Worm (Caenorhabditis elegans) whole organism, young adult: Measurements from ENCODE around the gene sup-35.

Source experiments
- B0019.2 ChIP-seq: fragments of 200-800 bp; sonication (Bioruptor generic); conservative IDR thresholded peaks from 2 replicates; pipeline ENCODE4 v1.3.6; 2022; ENCODE audit warnings: missing genetic modification reagents, missing genetic modification characterization, missing compliant biosample characterization
- D2030.7 ChIP-seq: fragments of 200-800 bp; sonication (Bioruptor generic); IDR thresholded peaks from 2 replicates; pipeline ENCODE4 v1.3.6; 2022; ENCODE audit warnings: missing genetic modification reagents, missing genetic modification characterization, missing compliant biosample characterization
- F37B4.10 ChIP-seq: fragments of 200-800 bp; sonication (Bioruptor generic); IDR thresholded peaks from 2 replicates; pipeline ENCODE4 v1.3.6; 2022; ENCODE audit warnings: missing genetic modification characterization, missing compliant biosample characterization
- F39B2.1 ChIP-seq: fragments of 200-800 bp; sonication (Bioruptor generic); IDR thresholded peaks from 2 replicates; pipeline ENCODE4 v1.3.6; 2022; ENCODE audit warnings: missing genetic modification reagents, missing genetic modification characterization, missing compliant biosample characterization
- F55B11.4 ChIP-seq: sonication (generic microtip); optimal IDR thresholded peaks from 2 replicates; lab custom pipeline; 2016; ENCODE audit warnings: missing compliant biosample characterization, missing genetic modification characterization, borderline replicate concordance; ENCODE audit not compliant: insufficient read depth
- F57A8.1 ChIP-seq: fragments of 200-800 bp; sonication (Bioruptor generic); optimal IDR thresholded peaks from 2 replicates; lab custom pipeline; 2018; ENCODE audit warnings: mild to moderate bottlenecking, missing genetic modification characterization, moderate library complexity, missing compliant biosample characterization
- F57C9.4 ChIP-seq: sonication (generic microtip); optimal IDR thresholded peaks from 2 replicates; lab custom pipeline; 2017; ENCODE audit warnings: mild to moderate bottlenecking, missing genetic modification characterization, missing compliant biosample characterization
- ZK185.1 ChIP-seq: sonication (generic microtip); optimal IDR thresholded peaks from 2 replicates; lab custom pipeline; 2016; ENCODE audit warnings: mild to moderate bottlenecking, missing genetic modification characterization, missing compliant biosample characterization; ENCODE audit not compliant: poor library complexity, severe bottlenecking
- ama-1 ChIP-seq, 3 experiments: fragments of 150-350 bp in 1 of 3; sonication (generic microtip) in 2 of 3; optimal IDR thresholded peaks; 2 replicates each; lab custom pipeline; 2014 to 2018; ENCODE audit warnings: missing biosample characterization in 2 of 3, missing genetic modification characterization in 2 of 3, missing genetic modification reagents in 2 of 3
- athp-1 ChIP-seq: sonication (generic microtip); optimal IDR thresholded peaks from 2 replicates; lab custom pipeline; 2017; ENCODE audit warnings: mild to moderate bottlenecking, missing genetic modification characterization, missing compliant biosample characterization
- attf-3 ChIP-seq: fragments of 200-800 bp; sonication (Bioruptor generic); conservative IDR thresholded peaks from 2 replicates; pipeline ENCODE4 v1.3.6; 2022; ENCODE audit warnings: missing genetic modification reagents, missing genetic modification characterization, missing compliant biosample characterization
- attf-5 ChIP-seq: fragments of 200-800 bp; sonication (Bioruptor generic); optimal IDR thresholded peaks from 2 replicates; lab custom pipeline; 2018; ENCODE audit warnings: mild to moderate bottlenecking, missing genetic modification characterization, missing compliant biosample characterization
- attf-6 ChIP-seq: fragments of 200-800 bp; sonication (Bioruptor generic); IDR thresholded peaks from 2 replicates; pipeline ENCODE4 v1.3.6; 2022; ENCODE audit warnings: missing genetic modification reagents, missing genetic modification characterization, missing compliant biosample characterization
- ccch-3 ChIP-seq: fragments of 200-800 bp; sonication (Bioruptor generic); optimal IDR thresholded peaks from 2 replicates; lab custom pipeline; 2018; ENCODE audit warnings: mild to moderate bottlenecking, missing genetic modification characterization, missing compliant biosample characterization
- cebp-1 ChIP-seq, 2 experiments: fragments of 200-800 bp in 1 of 2; sonication (Bioruptor generic) in 1 of 2; sonication (generic microtip) in 1 of 2; IDR thresholded peaks in 1 of 2; optimal IDR thresholded peaks in 1 of 2; 2 replicates each; pipeline versions ENCODE4 v1.3.6 to Lab custom; 2017 to 2022; ENCODE audit warnings: missing compliant biosample characterization in 2 of 2, missing genetic modification characterization in 2 of 2, mild to moderate bottlenecking in 1 of 2, missing genetic modification reagents in 1 of 2, moderate library complexity in 1 of 2
- cebp-2 ChIP-seq: fragments of 200-800 bp; sonication (Bioruptor generic); IDR thresholded peaks from 2 replicates; pipeline ENCODE4 v1.3.6; 2022; ENCODE audit warnings: missing genetic modification characterization, missing compliant biosample characterization
- ceh-27 ChIP-seq: fragments of 200-800 bp; sonication (Bioruptor generic); optimal IDR thresholded peaks from 2 replicates; lab custom pipeline; 2018; ENCODE audit warnings: mild to moderate bottlenecking, missing genetic modification characterization, moderate library complexity, missing compliant biosample characterization
- ceh-58 ChIP-seq: fragments of 200-800 bp; sonication (Bioruptor generic); IDR thresholded peaks from 2 replicates; pipeline ENCODE4 v1.3.6; 2022; ENCODE audit warnings: missing genetic modification characterization, missing compliant biosample characterization
- ekl-4 ChIP-seq: fragments of 200-800 bp; sonication (Bioruptor generic); IDR thresholded peaks from 2 replicates; pipeline ENCODE4 v1.3.6; 2022; ENCODE audit warnings: missing genetic modification reagents, missing genetic modification characterization, missing compliant biosample characterization
- fkh-3 ChIP-seq: sonication (generic microtip); optimal IDR thresholded peaks from 2 replicates; lab custom pipeline; 2016; ENCODE audit warnings: mild to moderate bottlenecking, missing genetic modification characterization, missing compliant biosample characterization
- hlh-12 ChIP-seq: sonication (generic microtip); optimal IDR thresholded peaks from 2 replicates; lab custom pipeline; 2016; ENCODE audit warnings: missing genetic modification characterization, missing compliant biosample characterization
- hrde-1 ChIP-seq: sonication (generic microtip); optimal IDR thresholded peaks from 2 replicates; lab custom pipeline; 2016; ENCODE audit warnings: missing genetic modification characterization, mild to moderate bottlenecking, missing compliant biosample characterization, moderate library complexity, missing genotype, missing genetic modification reagents, borderline replicate concordance
- hsf-1 ChIP-seq: fragments of 200-800 bp; sonication (Bioruptor generic); IDR thresholded peaks from 2 replicates; pipeline ENCODE4 v1.3.6; 2022; ENCODE audit warnings: missing genetic modification reagents, missing genetic modification characterization, missing compliant biosample characterization
- lin-26 ChIP-seq: fragments of 200-800 bp; sonication (Bioruptor generic); IDR thresholded peaks from 2 replicates; pipeline ENCODE4 v1.3.6; 2022; ENCODE audit warnings: missing genetic modification reagents, missing genetic modification characterization, missing compliant biosample characterization
- lsl-1 ChIP-seq: fragments of 200-800 bp; sonication (Bioruptor generic); optimal IDR thresholded peaks from 2 replicates; lab custom pipeline; 2018; ENCODE audit warnings: mild to moderate bottlenecking, missing genetic modification characterization, moderate library complexity, missing compliant biosample characterization
- lsy-27 ChIP-seq: sonication (generic microtip); optimal IDR thresholded peaks from 2 replicates; lab custom pipeline; 2017; ENCODE audit warnings: missing genetic modification characterization, mild to moderate bottlenecking, missing compliant biosample characterization, antibody characterized with exemption, missing genotype, borderline replicate concordance; ENCODE audit not compliant: insufficient read depth
- madf-3 ChIP-seq: fragments of 200-800 bp; sonication (Bioruptor generic); IDR thresholded peaks from 2 replicates; pipeline ENCODE4 v1.3.6; 2022; ENCODE audit warnings: missing genetic modification reagents, missing genetic modification characterization, missing compliant biosample characterization
- mcd-1 ChIP-seq: fragments of 200-800 bp; sonication (Bioruptor generic); IDR thresholded peaks from 2 replicates; pipeline ENCODE4 v1.3.6; 2022; ENCODE audit warnings: missing genetic modification reagents, missing genetic modification characterization, missing compliant biosample characterization
- mxl-1 ChIP-seq: sonication (generic microtip); optimal IDR thresholded peaks from 2 replicates; lab custom pipeline; 2016; ENCODE audit warnings: missing genetic modification characterization, missing compliant biosample characterization
- nfya-2 ChIP-seq: fragments of 200-800 bp; sonication (Bioruptor generic); IDR thresholded peaks from 2 replicates; pipeline ENCODE4 v1.3.6; 2022; ENCODE audit warnings: missing genetic modification reagents, missing genetic modification characterization, missing compliant biosample characterization
- nhr-120 ChIP-seq: fragments of 200-800 bp; sonication (Bioruptor generic); IDR thresholded peaks from 2 replicates; pipeline ENCODE4 v1.3.6; 2022; ENCODE audit warnings: missing genetic modification characterization, missing compliant biosample characterization
- nhr-27 ChIP-seq: fragments of 200-800 bp; sonication (Bioruptor generic); optimal IDR thresholded peaks from 2 replicates; lab custom pipeline; 2018; ENCODE audit warnings: mild to moderate bottlenecking, missing genetic modification characterization, moderate library complexity, missing compliant biosample characterization
- nhr-90 ChIP-seq: sonication (generic microtip); optimal IDR thresholded peaks from 2 replicates; lab custom pipeline; 2016; ENCODE audit warnings: missing genotype, mild to moderate bottlenecking, missing genetic modification characterization, missing compliant biosample characterization
- rcor-1 ChIP-seq: fragments of 200-800 bp; sonication (Bioruptor generic); IDR thresholded peaks from 2 replicates; pipeline ENCODE4 v1.3.6; 2022; ENCODE audit warnings: missing genetic modification reagents, missing genetic modification characterization, missing compliant biosample characterization
- repo-1 ChIP-seq: sonication (generic microtip); optimal IDR thresholded peaks from 2 replicates; lab custom pipeline; 2017; ENCODE audit warnings: mild to moderate bottlenecking, missing genetic modification characterization, missing compliant biosample characterization
- snpc-1.1 ChIP-seq: sonication (generic microtip); optimal IDR thresholded peaks from 2 replicates; lab custom pipeline; 2017; ENCODE audit warnings: missing genetic modification characterization, mild to moderate bottlenecking, missing compliant biosample characterization, antibody characterized with exemption, moderate library complexity, missing genotype, missing genetic modification reagents; ENCODE audit not compliant: insufficient read depth
- snpc-1.3 ChIP-seq: sonication (generic microtip); optimal IDR thresholded peaks from 2 replicates; lab custom pipeline; 2017; ENCODE audit warnings: missing genetic modification characterization, mild to moderate bottlenecking, missing compliant biosample characterization, antibody characterized with exemption, moderate library complexity, missing genotype, missing genetic modification reagents; ENCODE audit not compliant: insufficient read depth
- tbp1 ChIP-seq: fragments of 200-800 bp; sonication (Bioruptor generic); optimal IDR thresholded peaks from 2 replicates; lab custom pipeline; 2018; ENCODE audit warnings: mild to moderate bottlenecking, missing genetic modification characterization, missing compliant biosample characterization
- tbx-9 ChIP-seq: sonication (generic microtip); optimal IDR thresholded peaks from 2 replicates; lab custom pipeline; 2016; ENCODE audit warnings: borderline replicate concordance, missing genetic modification characterization, inconsistent platforms, missing compliant biosample characterization
- unc-130 ChIP-seq: sonication (generic microtip); optimal IDR thresholded peaks from 2 replicates; lab custom pipeline; 2016; ENCODE audit warnings: missing genetic modification reagents, missing genetic modification characterization, missing compliant biosample characterization
- zfh-2 ChIP-seq: fragments of 200-800 bp; sonication (Bioruptor generic); conservative IDR thresholded peaks from 2 replicates; pipeline ENCODE4 v1.3.6; 2022; ENCODE audit warnings: missing genetic modification reagents, missing genetic modification characterization, missing compliant biosample characterization

Gene sup-35

DNA sequence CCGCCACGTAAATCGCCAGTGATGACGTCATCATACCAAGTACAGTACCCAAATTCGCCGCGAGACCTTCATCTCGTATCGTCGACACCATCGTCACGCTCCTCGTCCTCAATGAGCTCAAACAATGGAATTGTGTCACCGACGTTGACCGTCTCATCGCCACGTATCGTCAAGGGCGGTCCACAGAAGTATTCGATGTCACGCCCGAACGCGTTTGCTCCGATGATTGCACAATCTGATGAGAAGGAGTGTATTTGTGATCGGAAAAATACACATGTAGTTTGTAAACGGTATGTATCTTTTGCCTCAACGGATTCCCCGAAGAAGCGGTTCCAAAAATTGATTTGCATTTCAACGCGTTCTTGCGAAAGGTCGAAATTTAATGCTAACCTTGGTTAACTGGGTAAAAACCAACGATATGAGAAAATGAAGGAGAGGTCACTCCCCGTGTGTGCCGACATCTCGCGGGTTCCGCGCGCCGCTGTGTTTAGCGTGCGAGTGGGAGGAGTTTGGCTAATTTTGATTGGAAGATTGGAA lies 28.8 kb downstream of the sup-35 start (continued):
- TF ChIP-seq ama-1 (optimal IDR thresholded peaks at IDR 0.05; lab: Kevin White, UChicago) (peak; percentile 97), ama-1 (GFP tag; optimal IDR thresholded peaks at IDR 0.05; lab: Kevin White, UChicago) (no peak), fkh-3 (tag; lab: Kevin White, UChicago) (peak; percentile 13), nhr-27 (tag; lab: Kevin White, UChicago) (no peak), snpc-1.1 (tag; lab: Kevin White, UChicago) (peak; percentile 98), tbp1 (peak; percentile 78), ceh-58 (0 out of 2 replicates have a peak, but pooled peaks have one; percentile 27), attf-6 (peak; percentile 96), snpc-1.3 (tag; lab: Kevin White, UChicago) (peak; percentile 92), hlh-12 (tag; lab: Kevin White, UChicago) (no peak), hsf-1 (GFP tag; lab: Robert Waterston, UW) (peak; percentile 52), mcd-1 (peak; percentile 62), lsy-27 (no peak), attf-5 (GFP tag; lab: Kevin White, UChicago) (no peak), D2030.7 (GFP tag; lab: Robert Waterston, UW) (peak; percentile 89), tbx-9 (tag; lab: Kevin White, UChicago) (no peak), nhr-90 (tag; lab: Kevin White, UChicago) (no peak), F57C9.4 (peak; percentile 9), F39B2.1 (GFP tag; lab: Robert Waterston, UW) (no peak), cebp-2 (GFP tag; lab: Robert Waterston, UW) (no peak), repo-1 (tag; lab: Kevin White, UChicago) (peak; percentile 75), madf-3 (GFP tag; lab: Robert Waterston, UW) (0 out of 2 replicates have a peak, but pooled peaks have one; percentile 62), ekl-4 (GFP tag; lab: Robert Waterston, UW) (peak; percentile 71), nhr-120 (no peak), attf-3 (no peak), mxl-1 (tag; lab: Kevin White, UChicago) (no peak), zfh-2 (GFP tag; lab: Robert Waterston, UW) (no peak; the same call in 1 of the 2 replicates), ceh-27 (GFP tag; lab: Kevin White, UChicago) (no peak), B0019.2 (GFP tag; lab: Robert Waterston, UW) (no peak), ZK185.1 (peak; percentile 36), lsl-1 (GFP tag; lab: Kevin White, UChicago) (peak; percentile 56), unc-130 (GFP tag; lab: Kevin White, UChicago) (peak; percentile 52), F57A8.1 (no peak), hrde-1 (tag; lab: Kevin White, UChicago) (peak; percentile 41), athp-1 (tag; lab: Kevin White, UChicago) (peak; percentile 34), F37B4.10 (GFP tag; lab: Robert Waterston, UW) (0 out of 2 replicates have a peak, but pooled peaks have one; percentile 12), cebp-1 (GFP tag; IDR thresholded peaks at IDR 0.05; lab: Robert Waterston, UW) (no peak), cebp-1 (tag; optimal IDR thresholded peaks at IDR 0.05; lab: Kevin White, UChicago) (peak; percentile 50), rcor-1 (peak; percentile 75), ccch-3 (GFP tag; lab: Kevin White, UChicago) (no peak), F55B11.4 (tag; lab: Kevin White, UChicago) (no peak), nfya-2 (GFP tag; lab: Robert Waterston, UW) (0 out of 2 replicates have a peak, but pooled peaks have one; percentile 4), lin-26 (GFP tag; lab: Robert Waterston, UW) (0 out of 2 replicates have a peak, but pooled peaks have one; percentile 68)
